Fruit fly (Drosophila melanogaster) whole organism, pupa: ENCODE measurements around the gene CG7342.

ENCODE experiments used
- CG10348 ChIP-seq: fragments of 200-800 bp; sonication (Bioruptor generic); IDR thresholded peaks from 2 replicates; pipeline ENCODE4 v1.3.6; 2022; ENCODE audit warnings: missing biosample characterization, missing genetic modification characterization
- CG12605 ChIP-seq: fragments of 200-800 bp; sonication (Bioruptor generic); IDR thresholded peaks from 2 replicates; pipeline ENCODE4 v1.3.6; 2022; ENCODE audit warnings: missing biosample characterization, missing genetic modification characterization
- CG13204 ChIP-seq: fragments of 200-800 bp; sonication (Bioruptor generic); optimal IDR thresholded peaks from 2 replicates; lab custom pipeline; 2018; ENCODE audit warnings: missing biosample characterization, mild to moderate bottlenecking, missing genetic modification characterization, moderate library complexity
- CG14655 ChIP-seq: fragments of 200-800 bp; sonication (Bioruptor generic); optimal IDR thresholded peaks from 3 replicates; lab custom pipeline; 2017; ENCODE audit warnings: mild to moderate bottlenecking, missing biosample characterization, missing genetic modification reagents, missing genetic modification characterization
- CG15710 ChIP-seq: fragments of 200-800 bp; sonication (Bioruptor generic); optimal IDR thresholded peaks from 2 replicates; lab custom pipeline; 2018; ENCODE audit warnings: missing biosample characterization, mild to moderate bottlenecking, missing genetic modification characterization, moderate library complexity
- CG17806 ChIP-seq: fragments of 200-800 bp; sonication (Bioruptor generic); optimal IDR thresholded peaks from 2 replicates; lab custom pipeline; 2018; ENCODE audit warnings: missing biosample characterization, mild to moderate bottlenecking, missing genetic modification characterization, moderate library complexity
- CG32121 ChIP-seq: fragments of 200-800 bp; sonication (Bioruptor generic); IDR thresholded peaks from 2 replicates; pipeline ENCODE4 v1.3.6; 2022; ENCODE audit warnings: missing biosample characterization, missing genetic modification characterization
- CG34367 ChIP-seq: fragments of 200-800 bp; sonication (Bioruptor generic); optimal IDR thresholded peaks from 2 replicates; lab custom pipeline; 2018; ENCODE audit warnings: missing biosample characterization, mild to moderate bottlenecking, missing genetic modification characterization
- CG4496 ChIP-seq: fragments of 200-800 bp; sonication (Bioruptor generic); IDR thresholded peaks from 3 replicates; pipeline ENCODE4 v1.3.6; 2022; ENCODE audit warnings: missing biosample characterization, missing genetic modification characterization
- CG8159 ChIP-seq: fragments of 200-800 bp; sonication (Bioruptor generic); optimal IDR thresholded peaks from 3 replicates; lab custom pipeline; 2018; ENCODE audit warnings: missing biosample characterization, mild to moderate bottlenecking, missing genetic modification characterization, moderate library complexity
- CG8301 ChIP-seq: fragments of 200-800 bp; sonication (Bioruptor generic); optimal IDR thresholded peaks from 2 replicates; lab custom pipeline; 2018; ENCODE audit warnings: missing biosample characterization, mild to moderate bottlenecking, missing genetic modification characterization
- CG9948 ChIP-seq: fragments of 200-800 bp; sonication (Bioruptor generic); optimal IDR thresholded peaks from 2 replicates; lab custom pipeline; 2018; ENCODE audit warnings: missing biosample characterization, mild to moderate bottlenecking, missing genetic modification characterization, moderate library complexity
- D1 ChIP-seq: fragments of 200-800 bp; sonication (Bioruptor generic); optimal IDR thresholded peaks from 2 replicates; lab custom pipeline; 2018; ENCODE audit warnings: missing biosample characterization, mild to moderate bottlenecking, missing genetic modification characterization, moderate library complexity
- EcR ChIP-seq: fragments of 200-800 bp; sonication (Bioruptor generic); optimal IDR thresholded peaks from 3 replicates; lab custom pipeline; 2019; ENCODE audit warnings: missing biosample characterization, missing genetic modification characterization, mild to moderate bottlenecking, moderate library complexity, missing genetic modification reagents
- Ets98B ChIP-seq: fragments of 200-800 bp; sonication (Bioruptor generic); IDR thresholded peaks from 2 replicates; pipeline ENCODE4 v1.3.6; 2022; ENCODE audit warnings: missing biosample characterization, missing genetic modification characterization
- Pif1A ChIP-seq: fragments of 200-800 bp; sonication (Bioruptor generic); optimal IDR thresholded peaks from 3 replicates; lab custom pipeline; 2016; ENCODE audit warnings: missing biosample characterization, missing genetic modification characterization
- Pif1B ChIP-seq: fragments of 200-800 bp; sonication (Bioruptor generic); optimal IDR thresholded peaks from 3 replicates; lab custom pipeline; 2016; ENCODE audit warnings: missing biosample characterization, missing genetic modification characterization
- Snoo ChIP-seq: fragments of 200-800 bp; sonication (Bioruptor generic); optimal IDR thresholded peaks from 3 replicates; lab custom pipeline; 2017; ENCODE audit warnings: missing biosample characterization, mild to moderate bottlenecking, missing genetic modification characterization, inconsistent platforms
- fd96Ca ChIP-seq: fragments of 200-800 bp; sonication (Bioruptor generic); IDR thresholded peaks from 3 replicates; pipeline ENCODE4 v1.3.6; 2022; ENCODE audit warnings: missing biosample characterization, missing genetic modification characterization
- gl ChIP-seq: fragments of 200-800 bp; sonication (Bioruptor generic); optimal IDR thresholded peaks from 2 replicates; lab custom pipeline; 2018; ENCODE audit warnings: missing biosample characterization, mild to moderate bottlenecking, missing genetic modification characterization
- rn ChIP-seq: fragments of 200-800 bp; sonication (Bioruptor generic); IDR thresholded peaks from 2 replicates; pipeline ENCODE4 v1.3.6; 2022; ENCODE audit warnings: missing biosample characterization, missing genetic modification characterization

Gene CG7342

dm6 chr3R:19638004-19638403 is 34.8 kb downstream of the CG7342 start:
- TF ChIP-seq gl (tag; lab: Kevin White, UChicago) (no peak), Pif1B (GFP tag; lab: Kevin White, UChicago) (no peak), CG15710 (no peak), CG8301 (tag; lab: Kevin White, UChicago) (no peak), CG4496 (GFP tag; lab: Robert Waterston, UW) (no peak)
- TF ChIP-seq, all 21 proteins: peak for 0

- no peak for TF ChIP-seq CG34367 (tag; lab: Kevin White, UChicago)
- TF ChIP-seq CG4496 (GFP tag; lab: Robert Waterston, UW) = peak; percentile 75
- peak; percentile 30; the same call in 1 of the 2 replicates for TF ChIP-seq CG12605
- peak; percentile 40; the same call in 1 of the 2 replicates for TF ChIP-seq CG32121 (GFP tag; lab: Robert Waterston, UW)
- TF ChIP-seq rn (GFP tag; lab: Robert Waterston, UW) = no peak
- TF ChIP-seq CG13204 (GFP tag; lab: Kevin White, UChicago) = peak; percentile 17
- peak; percentile 77 for TF ChIP-seq EcR
- TF ChIP-seq Snoo (tag; lab: Kevin White, UChicago) = no peak
- TF ChIP-seq CG17806 (tag; lab: Kevin White, UChicago) = no peak
- no peak for TF ChIP-seq CG9948 (tag; lab: Kevin White, UChicago)
- no peak for TF ChIP-seq Pif1B (GFP tag; lab: Kevin White, UChicago)
- TF ChIP-seq CG15710 = no peak
- no peak for TF ChIP-seq CG8301 (tag; lab: Kevin White, UChicago)
Observed at dm6 chr3R:19641058-19641457, 37.9 kb downstream of the CG7342 start.

dm6 chr3R:19641498-19642065 is 38.4 kb downstream of the CG7342 start:
- TF ChIP-seq Pif1A (peak; percentile 57), rn (GFP tag; lab: Robert Waterston, UW) (peak; percentile 69; the same call in 1 of the 2 replicates), CG17806 (tag; lab: Kevin White, UChicago) (peak; percentile 80), gl (tag; lab: Kevin White, UChicago) (peak; percentile 57), CG14655 (GFP tag; lab: Kevin White, UChicago) (peak; percentile 83), CG4496 (GFP tag; lab: Robert Waterston, UW) (peak; percentile 96), CG15710 (peak; percentile 75), CG34367 (tag; lab: Kevin White, UChicago) (peak; percentile 68), CG10348 (GFP tag; lab: Robert Waterston, UW) (no peak), CG9948 (tag; lab: Kevin White, UChicago) (peak; percentile 75), EcR (no peak), Pif1B (GFP tag; lab: Kevin White, UChicago) (peak; percentile 69), CG8159 (peak; percentile 79), CG13204 (GFP tag; lab: Kevin White, UChicago) (peak; percentile 3), fd96Ca (GFP tag; lab: Robert Waterston, UW) (no peak), Ets98B (GFP tag; lab: Robert Waterston, UW) (peak; percentile 94), CG32121 (GFP tag; lab: Robert Waterston, UW) (peak; percentile 88), D1 (no peak), Snoo (tag; lab: Kevin White, UChicago) (peak; percentile 57), CG8301 (tag; lab: Kevin White, UChicago) (peak; percentile 78), CG12605 (peak; percentile 92)

dm6 chr3R:19642092-19642892 is 39.1 kb downstream of the CG7342 start, which contains the start of gene subdued:
subdued (minus strand) TSS chr3R:19642722.
- TF ChIP-seq CG8301 (tag; lab: Kevin White, UChicago) = no peak
- no peak for TF ChIP-seq rn (GFP tag; lab: Robert Waterston, UW)
- TF ChIP-seq Pif1B (GFP tag; lab: Kevin White, UChicago) = no peak
- TF ChIP-seq CG12605 = 0 out of 2 replicates have a peak, but pooled peaks have one; percentile 29
- TF ChIP-seq CG9948 (tag; lab: Kevin White, UChicago) = no peak
- TF ChIP-seq Pif1A = no peak
- TF ChIP-seq D1 = no peak
- TF ChIP-seq CG14655 (GFP tag; lab: Kevin White, UChicago) = no peak
- 0 out of 3 replicates have a peak, but pooled peaks have one; percentile 23 for TF ChIP-seq CG4496 (GFP tag; lab: Robert Waterston, UW)
- TF ChIP-seq EcR = no peak
- no peak for TF ChIP-seq gl (tag; lab: Kevin White, UChicago)
- TF ChIP-seq CG32121 (GFP tag; lab: Robert Waterston, UW) = 0 out of 2 replicates have a peak, but pooled peaks have one; percentile 11
- TF ChIP-seq CG13204 (GFP tag; lab: Kevin White, UChicago) = peak; percentile 7
- TF ChIP-seq CG34367 (tag; lab: Kevin White, UChicago) = no peak
- no peak for TF ChIP-seq CG15710
- TF ChIP-seq CG10348 (GFP tag; lab: Robert Waterston, UW) = no peak

DNA sequence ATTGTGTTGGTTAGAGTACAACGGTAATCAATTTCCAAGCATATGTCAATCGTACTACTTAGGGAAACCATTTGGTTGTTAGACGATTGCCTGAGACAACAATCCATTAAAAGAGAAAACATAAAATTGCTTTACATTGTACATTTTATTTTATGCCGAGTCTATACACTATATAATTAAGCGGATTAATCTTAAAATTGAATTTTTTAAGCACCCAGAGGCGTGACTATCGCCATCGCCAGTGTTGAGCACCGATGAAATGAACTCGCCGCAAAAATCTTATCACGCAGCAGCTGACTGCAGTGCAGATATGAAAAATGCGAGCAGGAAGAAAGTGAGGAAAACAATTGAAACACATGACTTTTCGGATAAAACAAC is 39.7 kb downstream of the CG7342 start:
- TF ChIP-seq Pif1B (GFP tag; lab: Kevin White, UChicago) (no peak), CG10348 (GFP tag; lab: Robert Waterston, UW) (no peak), Ets98B (GFP tag; lab: Robert Waterston, UW) (peak; percentile 20; the same call in 1 of the 2 replicates), gl (tag; lab: Kevin White, UChicago) (no peak), CG15710 (no peak), Snoo (tag; lab: Kevin White, UChicago) (no peak), CG34367 (tag; lab: Kevin White, UChicago) (no peak), CG8159 (no peak), CG4496 (GFP tag; lab: Robert Waterston, UW) (0 out of 3 replicates have a peak, but pooled peaks have one; percentile 23), CG9948 (tag; lab: Kevin White, UChicago) (no peak)
- TF ChIP-seq, all 21 proteins: peak for 2
